Fruit fly (Drosophila melanogaster): Measurements from ENCODE around the gene Polr2A.
A peak's percentile ranks its signal among the peaks of the same experiment; 100 is the strongest.

Polr2A gene

DNA sequence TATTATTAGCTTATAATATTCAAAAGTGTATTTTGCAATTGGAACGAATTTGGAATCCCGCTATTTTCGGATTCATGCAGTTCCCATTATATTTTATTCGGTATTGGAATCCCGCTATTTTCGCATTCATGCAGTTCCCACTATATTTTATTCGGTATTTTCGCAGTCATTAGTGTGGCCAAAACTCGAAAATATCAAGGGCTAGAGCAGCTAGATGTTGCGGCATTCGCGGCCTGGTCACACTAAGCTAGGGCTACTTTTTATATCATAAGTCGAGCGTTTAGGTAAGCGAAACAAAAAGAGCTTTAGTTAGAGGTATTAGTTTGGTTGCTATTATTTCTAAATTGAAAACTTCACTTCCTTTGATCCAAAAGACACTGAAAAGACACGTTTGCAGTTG is 8.7 kb upstream of the Polr2A start (continued):
- TF ChIP-seq ken (GFP tag; IDR thresholded peaks at IDR 0.05) (no peak), CG15601 (tag; optimal IDR thresholded peaks at IDR 0.05) (peak; percentile 32), Dek (tag; optimal IDR thresholded peaks at IDR 0.05) (no peak), CG16779 (GFP tag; IDR thresholded peaks at IDR 0.05) (no peak), CG18262 (tag; optimal IDR thresholded peaks at IDR 0.05) (no peak), CG4328 (GFP tag; optimal IDR thresholded peaks at IDR 0.05) (no peak), ham (GFP tag; IDR thresholded peaks at IDR 0.05) (no peak), HmgD (GFP tag; optimal IDR thresholded peaks at IDR 0.05) (no peak), CoRest (tag; optimal IDR thresholded peaks at IDR 0.05) (peak; percentile 17), CG11696 (GFP tag; IDR thresholded peaks at IDR 0.05) (no peak), ftz-f1 (GFP tag; optimal IDR thresholded peaks at IDR 0.05) (no peak), CG10267 (tag; optimal IDR thresholded peaks at IDR 0.05) (peak; percentile 41), CG14710 (tag; optimal IDR thresholded peaks at IDR 0.05) (peak; percentile 41), ap (GFP tag; IDR thresholded peaks at IDR 0.05) (no peak), CG18476 (GFP tag; optimal IDR thresholded peaks at IDR 0.05) (no peak), CG3726 (GFP tag; IDR thresholded peaks at IDR 0.05) (no peak), D19B (GFP tag; optimal IDR thresholded peaks at IDR 0.05) (no peak), unc-4 (GFP tag; IDR thresholded peaks at IDR 0.05; ENCODE audit: partially characterized antibody) (peak; percentile 47; the same call in 1 of the 2 replicates), Lim3 (GFP tag; IDR thresholded peaks at IDR 0.05) (no peak), Asciz (GFP tag; optimal IDR thresholded peaks at IDR 0.05) (no peak), MBD-R2 (GFP tag; IDR thresholded peaks at IDR 0.05) (peak; percentile 21; the same call in 1 of the 2 replicates), Pdp1 (GFP tag; optimal IDR thresholded peaks at IDR 0.05) (peak in 1 of 2 experiments; percentile 58), CG32532 (GFP tag; IDR thresholded peaks at IDR 0.05) (no peak), aop (GFP tag; IDR thresholded peaks at IDR 0.05) (no peak), row (GFP tag; IDR thresholded peaks at IDR 0.05) (peak; percentile 47; the same call in 2 of the 3 replicates), nom (GFP tag; optimal IDR thresholded peaks at IDR 0.05) (no peak), tll (GFP tag; optimal IDR thresholded peaks at IDR 0.05) (no peak), CG9817 (tag; optimal IDR thresholded peaks at IDR 0.05) (no peak), nmo (GFP tag; optimal IDR thresholded peaks at IDR 0.05) (peak; percentile 42), tgo (GFP tag; IDR thresholded peaks at IDR 0.05) (no peak), CG1792 (GFP tag; optimal IDR thresholded peaks at IDR 0.05) (no peak), CG2199 (GFP tag; IDR thresholded peaks at IDR 0.05) (no peak), zf30C (GFP tag; optimal IDR thresholded peaks at IDR 0.05) (no peak), zfh1 (GFP tag; IDR thresholded peaks at IDR 0.05) (no peak), CHES-1-like (GFP tag; optimal IDR thresholded peaks at IDR 0.05) (no peak), grau (tag; optimal IDR thresholded peaks at IDR 0.05) (peak; percentile 5), chm (GFP tag; IDR thresholded peaks at IDR 0.05) (0 out of 2 replicates have a peak, but pooled peaks have one; percentile 26), bowl (GFP tag; IDR thresholded peaks at IDR 0.05) (no peak), CG18011 (GFP tag; optimal IDR thresholded peaks at IDR 0.05) (no peak), CG6689 (GFP tag; IDR thresholded peaks at IDR 0.05) (no peak), Six4 (GFP tag; optimal IDR thresholded peaks at IDR 0.05) (no peak), ato (GFP tag; IDR thresholded peaks at IDR 0.05; ENCODE audit: partially characterized antibody) (peak; percentile 54; the same call in 1 of the 2 replicates), CG2120 (GFP tag; optimal IDR thresholded peaks at IDR 0.05) (no peak), CG9797 (GFP tag; optimal IDR thresholded peaks at IDR 0.05) (peak; percentile 85), kni (GFP tag; optimal IDR thresholded peaks at IDR 0.05) (no peak), Oaz (GFP tag; IDR thresholded peaks at IDR 0.05) (no peak), disco-r (GFP tag; optimal IDR thresholded peaks at IDR 0.05) (no peak), CG17361 (GFP tag; IDR thresholded peaks at IDR 0.05) (no peak), CG7928 (GFP tag; optimal IDR thresholded peaks at IDR 0.05) (peak; percentile 78), gcm (GFP tag; optimal IDR thresholded peaks at IDR 0.05) (no peak), psq (GFP tag; optimal IDR thresholded peaks at IDR 0.05) (no peak)

Data from whole organism, embryonic.